Worm (Caenorhabditis elegans) whole organism, late embryonic: Measurements from ENCODE around the gene F43G6.8.
A peak's percentile ranks its signal among the peaks of the same experiment; 100 is the strongest.

Experiments
- F13H6.1 ChIP-seq: sonication (generic microtip); optimal IDR thresholded peaks from 2 replicates; lab custom pipeline; 2016; ENCODE audit warnings: missing genetic modification characterization, missing compliant biosample characterization
- K02D7.2 ChIP-seq: sonication (generic microtip); optimal IDR thresholded peaks from 2 replicates; lab custom pipeline; 2017; ENCODE audit warnings: mild to moderate bottlenecking, missing genetic modification characterization, missing compliant biosample characterization
- ama-1 ChIP-seq: fragments of 150-350 bp; optimal IDR thresholded peaks from 2 replicates; lab custom pipeline; 2014
- ceh-24 ChIP-seq: sonication (generic microtip); optimal IDR thresholded peaks from 2 replicates; lab custom pipeline; 2016; ENCODE audit warnings: mild to moderate bottlenecking, missing genetic modification characterization, missing compliant biosample characterization
- ceh-30 ChIP-seq: fragments of 150-350 bp; optimal IDR thresholded peaks from 2 replicates; lab custom pipeline; 2014; ENCODE audit warnings: missing biosample characterization, missing genetic modification characterization
- ceh-34 ChIP-seq: sonication (generic microtip); optimal IDR thresholded peaks from 2 replicates; lab custom pipeline; 2016; ENCODE audit warnings: mild to moderate bottlenecking, missing genetic modification characterization, missing compliant biosample characterization
- ceh-6 ChIP-seq: fragments of 200-800 bp; sonication (Bioruptor generic); optimal IDR thresholded peaks from 2 replicates; lab custom pipeline; 2018; ENCODE audit warnings: mild to moderate bottlenecking, missing genetic modification characterization, missing compliant biosample characterization
- che-1 ChIP-seq: sonication (generic microtip); optimal IDR thresholded peaks from 2 replicates; lab custom pipeline; 2016; ENCODE audit warnings: mild to moderate bottlenecking, missing genetic modification characterization, missing compliant biosample characterization
- dmd-4 ChIP-seq: sonication (generic microtip); optimal IDR thresholded peaks from 2 replicates; lab custom pipeline; 2016; ENCODE audit warnings: borderline replicate concordance, missing genetic modification characterization, missing compliant biosample characterization
- elt-2 ChIP-seq: sonication (generic microtip); optimal IDR thresholded peaks from 2 replicates; lab custom pipeline; 2016; ENCODE audit warnings: missing genetic modification reagents, missing genetic modification characterization, missing compliant biosample characterization
- ets-4 ChIP-seq: sonication (generic microtip); optimal IDR thresholded peaks from 2 replicates; lab custom pipeline; 2016; ENCODE audit warnings: missing genetic modification characterization, missing compliant biosample characterization
- eyg-1 ChIP-seq: sonication (generic microtip); optimal IDR thresholded peaks from 2 replicates; lab custom pipeline; 2016; ENCODE audit warnings: missing genotype, missing genetic modification characterization, missing compliant biosample characterization
- fkh-6 ChIP-seq: sonication (generic microtip); optimal IDR thresholded peaks from 2 replicates; lab custom pipeline; 2016; ENCODE audit warnings: missing genetic modification characterization, missing compliant biosample characterization
- gmeb-2 ChIP-seq: sonication (generic microtip); optimal IDR thresholded peaks from 2 replicates; lab custom pipeline; 2016; ENCODE audit warnings: missing genetic modification characterization, inconsistent platforms, missing compliant biosample characterization
- hlh-15 ChIP-seq: sonication (generic microtip); optimal IDR thresholded peaks from 2 replicates; lab custom pipeline; 2016; ENCODE audit warnings: missing genetic modification characterization, missing compliant biosample characterization
- hlh-6 ChIP-seq: sonication (generic microtip); optimal IDR thresholded peaks from 2 replicates; lab custom pipeline; 2016; ENCODE audit warnings: missing genotype, missing genetic modification characterization, missing compliant biosample characterization
- hlh-8 ChIP-seq: sonication (generic microtip); optimal IDR thresholded peaks from 2 replicates; lab custom pipeline; 2016; ENCODE audit warnings: missing genotype, missing genetic modification characterization, missing compliant biosample characterization
- mec-3 ChIP-seq: sonication (generic microtip); optimal IDR thresholded peaks from 2 replicates; lab custom pipeline; 2016; ENCODE audit warnings: borderline replicate concordance, missing genetic modification characterization, missing compliant biosample characterization
- nfya-1 ChIP-seq: sonication (generic microtip); optimal IDR thresholded peaks from 2 replicates; lab custom pipeline; 2017; ENCODE audit warnings: missing genetic modification characterization, mild to moderate bottlenecking, missing compliant biosample characterization, antibody characterized with exemption, moderate library complexity
- nhr-11 ChIP-seq: fragments of 150-350 bp; optimal IDR thresholded peaks from 2 replicates; lab custom pipeline; 2014; ENCODE audit warnings: missing biosample characterization, missing genetic modification characterization
- nhr-232 ChIP-seq: sonication (generic microtip); optimal IDR thresholded peaks from 2 replicates; lab custom pipeline; 2016; ENCODE audit warnings: missing genetic modification characterization, missing compliant biosample characterization
- pag-3 ChIP-seq: sonication (generic microtip); optimal IDR thresholded peaks from 2 replicates; lab custom pipeline; 2016; ENCODE audit warnings: missing compliant biosample characterization, missing genetic modification characterization, borderline replicate concordance
- ref-2 ChIP-seq: sonication (generic microtip); optimal IDR thresholded peaks from 2 replicates; lab custom pipeline; 2016; ENCODE audit warnings: missing genetic modification characterization, missing compliant biosample characterization
- sox-2 ChIP-seq: fragments of 200-800 bp; sonication (Bioruptor generic); IDR thresholded peaks from 2 replicates; pipeline ENCODE4 v1.3.6; 2022; ENCODE audit warnings: missing genetic modification reagents, missing genetic modification characterization, missing compliant biosample characterization
- syd-9 ChIP-seq: sonication (generic microtip); optimal IDR thresholded peaks from 2 replicates; lab custom pipeline; 2016; ENCODE audit warnings: mild to moderate bottlenecking, missing genetic modification characterization, moderate library complexity, missing compliant biosample characterization
- unc-42 ChIP-seq: sonication (generic microtip); optimal IDR thresholded peaks from 2 replicates; lab custom pipeline; 2016; ENCODE audit warnings: missing genotype, missing genetic modification characterization, missing compliant biosample characterization
- zip-5 ChIP-seq: sonication (generic microtip); optimal IDR thresholded peaks from 2 replicates; lab custom pipeline; 2016; ENCODE audit warnings: missing genetic modification characterization, missing compliant biosample characterization
- ztf-16 ChIP-seq: sonication (generic microtip); optimal IDR thresholded peaks from 2 replicates; lab custom pipeline; 2017; ENCODE audit warnings: missing genetic modification characterization, missing compliant biosample characterization

The F43G6.8 gene

ce11 chrII:11811241-11811640 is 2.7 kb downstream of the F43G6.8 start:
- TF ChIP-seq pag-3 (tag; lab: Kevin White, UChicago) (no peak), K02D7.2 (tag; lab: Kevin White, UChicago) (no peak)

ce11 chrII:11810436-11810835 is 3.5 kb downstream of the F43G6.8 start, which contains the start of gene F43G6.7:
F43G6.7 (plus strand) TSS chrII:11810790.
- no peak for TF ChIP-seq ceh-24 (tag; lab: Kevin White, UChicago)
- TF ChIP-seq dmd-4 (tag; lab: Kevin White, UChicago): no peak
- no peak for TF ChIP-seq gmeb-2

- TF ChIP-seq ref-2 (tag; lab: Kevin White, UChicago): no peak
- no peak for TF ChIP-seq ceh-30 (tag; lab: Kevin White, UChicago)
- TF ChIP-seq che-1 (tag; lab: Kevin White, UChicago): no peak
- TF ChIP-seq hlh-8: no peak
- TF ChIP-seq mec-3 (tag; lab: Kevin White, UChicago): no peak
- TF ChIP-seq gmeb-2: no peak
- TF ChIP-seq eyg-1 (tag; lab: Kevin White, UChicago): no peak
- no peak for TF ChIP-seq ceh-6 (GFP tag; lab: Kevin White, UChicago)
- no peak for TF ChIP-seq nhr-232 (tag; lab: Kevin White, UChicago)
- no peak for TF ChIP-seq nfya-1 (tag; lab: Kevin White, UChicago)
- TF ChIP-seq zip-5 (tag; lab: Kevin White, UChicago): no peak
- TF ChIP-seq ceh-24 (tag; lab: Kevin White, UChicago): no peak
- no peak for TF ChIP-seq K02D7.2 (tag; lab: Kevin White, UChicago)
- no peak for TF ChIP-seq ceh-34
- TF ChIP-seq pag-3 (tag; lab: Kevin White, UChicago): no peak
- TF ChIP-seq syd-9: no peak
- no peak for TF ChIP-seq elt-2 (tag; lab: Kevin White, UChicago)
- TF ChIP-seq hlh-6 (tag; lab: Kevin White, UChicago): no peak
- no peak for TF ChIP-seq unc-42 (tag; lab: Kevin White, UChicago)
These were observed 4.9 kb downstream of the F43G6.8 start, which contains the start of gene F43G6.10 for ce11 chrII:11808979-11809378. F43G6.10 (plus strand) TSS chrII:11809349.

ce11 chrII:11806256-11806655 is 7.6 kb downstream of the F43G6.8 start, which contains the start of gene jmjd-1.1:
jmjd-1.1 (plus strand) TSS chrII:11806556.
- no peak for TF ChIP-seq ceh-6 (GFP tag; lab: Kevin White, UChicago)
- no peak for TF ChIP-seq nhr-11 (tag; lab: Kevin White, UChicago)
- TF ChIP-seq F13H6.1 (tag; lab: Kevin White, UChicago): no peak
- TF ChIP-seq sox-2 (GFP tag; lab: Robert Waterston, UW): no peak
- no peak for TF ChIP-seq ets-4 (tag; lab: Kevin White, UChicago)
- TF ChIP-seq fkh-6 (tag; lab: Kevin White, UChicago): no peak
- TF ChIP-seq ztf-16 (tag; lab: Kevin White, UChicago): no peak

ce11 chrII:11802451-11802850 is 11.4 kb downstream of the F43G6.8 start, which contains the start of gene F43G6.17:
F43G6.17 (plus strand) TSS chrII:11802751.
- TF ChIP-seq nfya-1 (tag; lab: Kevin White, UChicago): no peak
- peak; percentile 57 for TF ChIP-seq elt-2 (tag; lab: Kevin White, UChicago)
- TF ChIP-seq hlh-6 (tag; lab: Kevin White, UChicago): no peak

- TF ChIP-seq ref-2 (tag; lab: Kevin White, UChicago) (no peak), ama-1 (lab: Kevin White, UChicago) (no peak), mec-3 (tag; lab: Kevin White, UChicago) (no peak), pag-3 (tag; lab: Kevin White, UChicago) (no peak)
These were observed 15.2 kb downstream of the F43G6.8 start, which contains the start of gene hda-5 for ce11 chrII:11798737-11799136. hda-5 (plus strand) TSS chrII:11799037.

- peak; percentile 80 for TF ChIP-seq elt-2 (tag; lab: Kevin White, UChicago)
- no peak for TF ChIP-seq hlh-15 (tag; lab: Kevin White, UChicago)
These were observed 16.7 kb downstream of the F43G6.8 start for ce11 chrII:11797194-11797593.
